Worm (Caenorhabditis elegans) whole organism, late embryonic: ENCODE results near the gene ZC412.3.

Source experiments
- C08G9.2 ChIP-seq: sonication (generic microtip); optimal IDR thresholded peaks from 2 replicates; lab custom pipeline; 2016; ENCODE audit warnings: mild to moderate bottlenecking, missing genetic modification characterization, moderate library complexity, missing compliant biosample characterization
- F13H6.1 ChIP-seq: sonication (generic microtip); optimal IDR thresholded peaks from 2 replicates; lab custom pipeline; 2016; ENCODE audit warnings: missing genetic modification characterization, missing compliant biosample characterization
- ahr-1 ChIP-seq: sonication (generic microtip); optimal IDR thresholded peaks from 2 replicates; lab custom pipeline; 2016; ENCODE audit warnings: missing genetic modification characterization, missing compliant biosample characterization
- ama-1 ChIP-seq: fragments of 150-350 bp; optimal IDR thresholded peaks from 2 replicates; lab custom pipeline; 2014
- ceh-14 ChIP-seq: sonication (generic microtip); optimal IDR thresholded peaks from 2 replicates; lab custom pipeline; 2016; ENCODE audit warnings: missing genotype, missing genetic modification characterization, missing compliant biosample characterization
- ceh-19 ChIP-seq: fragments of 200-800 bp; sonication (Bioruptor generic); optimal IDR thresholded peaks from 2 replicates; lab custom pipeline; 2018; ENCODE audit warnings: mild to moderate bottlenecking, missing genetic modification characterization, missing compliant biosample characterization
- ceh-2 ChIP-seq: sonication (generic microtip); optimal IDR thresholded peaks from 2 replicates; lab custom pipeline; 2016; ENCODE audit warnings: missing genotype, missing genetic modification characterization, missing compliant biosample characterization
- ceh-24 ChIP-seq: sonication (generic microtip); optimal IDR thresholded peaks from 2 replicates; lab custom pipeline; 2016; ENCODE audit warnings: mild to moderate bottlenecking, missing genetic modification characterization, missing compliant biosample characterization
- ceh-30 ChIP-seq: fragments of 150-350 bp; optimal IDR thresholded peaks from 2 replicates; lab custom pipeline; 2014; ENCODE audit warnings: missing biosample characterization, missing genetic modification characterization
- ceh-31 ChIP-seq: sonication (generic microtip); optimal IDR thresholded peaks from 2 replicates; lab custom pipeline; 2016; ENCODE audit warnings: missing genetic modification characterization, missing compliant biosample characterization
- ceh-34 ChIP-seq: sonication (generic microtip); optimal IDR thresholded peaks from 2 replicates; lab custom pipeline; 2016; ENCODE audit warnings: mild to moderate bottlenecking, missing genetic modification characterization, missing compliant biosample characterization
- ceh-45 ChIP-seq: fragments of 200-800 bp; sonication (Bioruptor generic); IDR thresholded peaks from 2 replicates; pipeline ENCODE4 v1.3.6; 2022; ENCODE audit warnings: missing genetic modification reagents, missing genetic modification characterization, missing compliant biosample characterization
- ceh-48 ChIP-seq: sonication (generic microtip); optimal IDR thresholded peaks from 2 replicates; lab custom pipeline; 2016; ENCODE audit warnings: missing genetic modification characterization, inconsistent platforms, missing compliant biosample characterization
- ceh-6 ChIP-seq: fragments of 200-800 bp; sonication (Bioruptor generic); optimal IDR thresholded peaks from 2 replicates; lab custom pipeline; 2018; ENCODE audit warnings: mild to moderate bottlenecking, missing genetic modification characterization, missing compliant biosample characterization
- ceh-9 ChIP-seq: sonication (generic microtip); optimal IDR thresholded peaks from 2 replicates; lab custom pipeline; 2016; ENCODE audit warnings: mild to moderate bottlenecking, missing genetic modification characterization, inconsistent platforms, missing compliant biosample characterization
- che-1 ChIP-seq: sonication (generic microtip); optimal IDR thresholded peaks from 2 replicates; lab custom pipeline; 2016; ENCODE audit warnings: mild to moderate bottlenecking, missing genetic modification characterization, missing compliant biosample characterization
- dmd-4 ChIP-seq: sonication (generic microtip); optimal IDR thresholded peaks from 2 replicates; lab custom pipeline; 2016; ENCODE audit warnings: borderline replicate concordance, missing genetic modification characterization, missing compliant biosample characterization
- elt-2 ChIP-seq: sonication (generic microtip); optimal IDR thresholded peaks from 2 replicates; lab custom pipeline; 2016; ENCODE audit warnings: missing genetic modification reagents, missing genetic modification characterization, missing compliant biosample characterization
- elt-4 ChIP-seq: sonication (generic microtip); optimal IDR thresholded peaks from 2 replicates; lab custom pipeline; 2016; ENCODE audit warnings: missing genetic modification characterization, missing compliant biosample characterization
- ets-4 ChIP-seq: sonication (generic microtip); optimal IDR thresholded peaks from 2 replicates; lab custom pipeline; 2016; ENCODE audit warnings: missing genetic modification characterization, missing compliant biosample characterization
- gmeb-2 ChIP-seq: sonication (generic microtip); optimal IDR thresholded peaks from 2 replicates; lab custom pipeline; 2016; ENCODE audit warnings: missing genetic modification characterization, inconsistent platforms, missing compliant biosample characterization
- hlh-13 ChIP-seq: fragments of 200-800 bp; sonication (Bioruptor generic); optimal IDR thresholded peaks from 2 replicates; lab custom pipeline; 2018; ENCODE audit warnings: mild to moderate bottlenecking, missing genetic modification characterization, missing compliant biosample characterization
- hlh-30 ChIP-seq: sonication (generic microtip); optimal IDR thresholded peaks from 2 replicates; lab custom pipeline; 2017; ENCODE audit warnings: antibody characterized with exemption, missing genetic modification characterization, missing compliant biosample characterization; ENCODE audit not compliant: insufficient read depth
- hlh-8 ChIP-seq: sonication (generic microtip); optimal IDR thresholded peaks from 2 replicates; lab custom pipeline; 2016; ENCODE audit warnings: missing genotype, missing genetic modification characterization, missing compliant biosample characterization
- lim-6 ChIP-seq: sonication (generic microtip); optimal IDR thresholded peaks from 2 replicates; lab custom pipeline; 2016; ENCODE audit warnings: missing genetic modification characterization, missing compliant biosample characterization
- madf-2 ChIP-seq: sonication (generic microtip); optimal IDR thresholded peaks from 2 replicates; lab custom pipeline; 2017; ENCODE audit warnings: missing genetic modification characterization, missing compliant biosample characterization
- nhr-232 ChIP-seq: sonication (generic microtip); optimal IDR thresholded peaks from 2 replicates; lab custom pipeline; 2016; ENCODE audit warnings: missing genetic modification characterization, missing compliant biosample characterization
- odd-2 ChIP-seq: sonication (generic microtip); optimal IDR thresholded peaks from 2 replicates; lab custom pipeline; 2017; ENCODE audit warnings: antibody characterized with exemption, mild to moderate bottlenecking, missing genetic modification characterization, missing compliant biosample characterization
- pat-9 ChIP-seq: fragments of 200-800 bp; sonication (Bioruptor generic); optimal IDR thresholded peaks from 2 replicates; lab custom pipeline; 2018; ENCODE audit warnings: mild to moderate bottlenecking, missing genetic modification characterization, moderate library complexity, missing compliant biosample characterization
- pax-1 ChIP-seq: fragments of 150-350 bp; optimal IDR thresholded peaks from 2 replicates; lab custom pipeline; 2014; ENCODE audit warnings: missing biosample characterization, missing genetic modification characterization
- pha-2 ChIP-seq: sonication (generic microtip); optimal IDR thresholded peaks from 2 replicates; lab custom pipeline; 2017; ENCODE audit warnings: mild to moderate bottlenecking, missing genetic modification characterization, missing compliant biosample characterization
- pha-4 ChIP-seq: fragments of 150-350 bp; optimal IDR thresholded peaks from 2 replicates; lab custom pipeline; 2018; ENCODE audit warnings: missing biosample characterization, missing genetic modification reagents, missing genetic modification characterization
- pros-1 ChIP-seq: fragments of 150-350 bp; optimal IDR thresholded peaks from 2 replicates; lab custom pipeline; 2014; ENCODE audit warnings: missing biosample characterization, missing genetic modification reagents, missing genetic modification characterization
- ref-2 ChIP-seq: sonication (generic microtip); optimal IDR thresholded peaks from 2 replicates; lab custom pipeline; 2016; ENCODE audit warnings: missing genetic modification characterization, missing compliant biosample characterization
- sdc-2 ChIP-seq: sonication (generic microtip); optimal IDR thresholded peaks from 2 replicates; lab custom pipeline; 2016; ENCODE audit warnings: missing genotype, missing genetic modification characterization, missing compliant biosample characterization
- syd-9 ChIP-seq: sonication (generic microtip); optimal IDR thresholded peaks from 2 replicates; lab custom pipeline; 2016; ENCODE audit warnings: mild to moderate bottlenecking, missing genetic modification characterization, moderate library complexity, missing compliant biosample characterization
- tbx-2 ChIP-seq: sonication (generic microtip); optimal IDR thresholded peaks from 2 replicates; lab custom pipeline; 2016; ENCODE audit warnings: missing genetic modification characterization, missing compliant biosample characterization
- tbx-7 ChIP-seq: sonication (generic microtip); optimal IDR thresholded peaks from 2 replicates; lab custom pipeline; 2016; ENCODE audit warnings: missing genotype, missing genetic modification characterization, missing compliant biosample characterization
- unc-55 ChIP-seq: sonication (generic microtip); optimal IDR thresholded peaks from 2 replicates; lab custom pipeline; 2017; ENCODE audit warnings: missing biosample characterization, missing genetic modification reagents, missing genetic modification characterization

The ZC412.3 gene

ce11 chrV:14831460-14832120 is 39.8 kb downstream of the ZC412.3 start:
- peak; percentile 62 for TF ChIP-seq hlh-30 (tag; lab: Kevin White, UChicago)
- TF ChIP-seq madf-2 = no peak
- no peak for TF ChIP-seq syd-9 (tag; lab: Kevin White, UChicago)
- no peak for TF ChIP-seq dmd-4 (tag; lab: Kevin White, UChicago)
- no peak for TF ChIP-seq ceh-2
- TF ChIP-seq ceh-14 (tag; lab: Kevin White, UChicago) = no peak
- TF ChIP-seq gmeb-2 (tag; lab: Kevin White, UChicago) = no peak
- TF ChIP-seq odd-2 (tag; lab: Kevin White, UChicago) = no peak
- TF ChIP-seq che-1 (tag; lab: Kevin White, UChicago) = no peak
- no peak for TF ChIP-seq pha-2
- no peak for TF ChIP-seq pha-4
- peak; percentile 45 for TF ChIP-seq unc-55
- TF ChIP-seq nhr-232 = no peak
- no peak for TF ChIP-seq ceh-34
- no peak for TF ChIP-seq ets-4 (tag; lab: Kevin White, UChicago)
- no peak for TF ChIP-seq sdc-2 (tag; lab: Kevin White, UChicago)
- TF ChIP-seq pat-9 = no peak
- TF ChIP-seq ceh-6 = no peak

ce11 chrV:14830267-14831175 is 40.8 kb downstream of the ZC412.3 start:
- TF ChIP-seq tbx-2 (peak; percentile 27), ahr-1 (no peak), tbx-7 (tag; lab: Kevin White, UChicago) (no peak), ceh-19 (no peak), pha-4 (no peak), ceh-9 (no peak), ref-2 (tag; lab: Kevin White, UChicago) (peak; percentile 28), ceh-45 (GFP tag; lab: Robert Waterston, UW) (no peak), dmd-4 (tag; lab: Kevin White, UChicago) (no peak), hlh-13 (GFP tag; lab: Kevin White, UChicago) (no peak), odd-2 (tag; lab: Kevin White, UChicago) (no peak), pax-1 (no peak), ceh-31 (tag; lab: Kevin White, UChicago) (peak; percentile 10), hlh-8 (tag; lab: Kevin White, UChicago) (no peak), C08G9.2 (no peak), ceh-14 (tag; lab: Kevin White, UChicago) (no peak), elt-2 (tag; lab: Kevin White, UChicago) (peak; percentile 86), ceh-48 (tag; lab: Kevin White, UChicago) (no peak), che-1 (tag; lab: Kevin White, UChicago) (no peak), lim-6 (tag; lab: Kevin White, UChicago) (no peak), ama-1 (lab: Kevin White, UChicago) (no peak), ceh-2 (no peak), ceh-34 (peak; percentile 6), ceh-30 (tag; lab: Kevin White, UChicago) (no peak), elt-4 (no peak)
- TF ChIP-seq, all 69 proteins: peak for 5

ce11 chrV:14828407-14828806 is 42.9 kb downstream of the ZC412.3 start:
- no peak for TF ChIP-seq pros-1
- TF ChIP-seq ceh-30 (tag; lab: Kevin White, UChicago) = no peak
- no peak for TF ChIP-seq ceh-19
- TF ChIP-seq ceh-24 (tag; lab: Kevin White, UChicago) = no peak
- TF ChIP-seq F13H6.1 (tag; lab: Kevin White, UChicago) = no peak
- TF ChIP-seq elt-4 = no peak
- no peak for TF ChIP-seq C08G9.2
- no peak for TF ChIP-seq gmeb-2 (tag; lab: Kevin White, UChicago)
- no peak for TF ChIP-seq hlh-8 (tag; lab: Kevin White, UChicago)
- TF ChIP-seq ceh-31 (tag; lab: Kevin White, UChicago) = no peak
- no peak for TF ChIP-seq ceh-34
- no peak for TF ChIP-seq tbx-2
- no peak for TF ChIP-seq odd-2 (tag; lab: Kevin White, UChicago)
